Fruit fly (Drosophila melanogaster) whole organism, embryonic: ENCODE data around the gene CG31468.
A peak's percentile ranks its signal among the peaks of the same experiment; 100 is the strongest.

Experiments used
- Ada2b ChIP-seq: fragments of 200-800 bp; sonication (Bioruptor generic); IDR thresholded peaks from 2 replicates; pipeline ENCODE4 v1.3.6; 2022; ENCODE audit warnings: missing biosample characterization, missing genetic modification characterization
- Aef1 ChIP-seq: fragments of 200-800 bp; sonication (Bioruptor generic); IDR thresholded peaks from 3 replicates; pipeline ENCODE4 v1.3.6; 2022; ENCODE audit warnings: missing biosample characterization, missing genetic modification characterization
- Atf-2 ChIP-seq: fragments of 200-800 bp; sonication (Bioruptor generic); optimal IDR thresholded peaks from 2 replicates; lab custom pipeline; 2016; ENCODE audit warnings: missing biosample characterization, missing genetic modification characterization
- Blimp-1 ChIP-seq: fragments of 200-800 bp; sonication (Bioruptor generic); optimal IDR thresholded peaks from 3 replicates; lab custom pipeline; 2018; ENCODE audit warnings: missing biosample characterization, missing genetic modification characterization, mild to moderate bottlenecking, moderate library complexity, missing genetic modification reagents
- C15 ChIP-seq: fragments of 200-800 bp; sonication (Bioruptor generic); IDR thresholded peaks from 3 replicates; pipeline ENCODE4 v1.3.6; 2022; ENCODE audit warnings: missing biosample characterization, missing genetic modification characterization
- CG10147 ChIP-seq: fragments of 200-800 bp; sonication (Bioruptor generic); optimal IDR thresholded peaks from 2 replicates; lab custom pipeline; 2019; ENCODE audit warnings: missing biosample characterization, mild to moderate bottlenecking, missing genetic modification characterization, moderate library complexity
- CG15073 ChIP-seq: fragments of 200-800 bp; sonication (Bioruptor generic); optimal IDR thresholded peaks from 2 replicates; lab custom pipeline; 2016; ENCODE audit warnings: missing biosample characterization, missing genetic modification characterization
- CG15269 ChIP-seq: fragments of 200-800 bp; sonication (Bioruptor generic); optimal IDR thresholded peaks from 2 replicates; lab custom pipeline; 2018; ENCODE audit warnings: missing biosample characterization, mild to moderate bottlenecking, missing genetic modification characterization, moderate library complexity
- CG16815 ChIP-seq: fragments of 200-800 bp; sonication (Bioruptor generic); optimal IDR thresholded peaks from 3 replicates; lab custom pipeline; 2017; ENCODE audit warnings: missing biosample characterization, mild to moderate bottlenecking, missing genetic modification characterization
- CG17385 ChIP-seq: fragments of 200-800 bp; sonication (Bioruptor generic); optimal IDR thresholded peaks from 3 replicates; lab custom pipeline; 2018; ENCODE audit warnings: missing biosample characterization, mild to moderate bottlenecking, missing genetic modification characterization
- CG3281 ChIP-seq: fragments of 200-800 bp; sonication (Bioruptor generic); optimal IDR thresholded peaks from 3 replicates; lab custom pipeline; 2017; ENCODE audit warnings: missing biosample characterization, mild to moderate bottlenecking, missing genetic modification characterization
- CG43689 ChIP-seq: fragments of 200-800 bp; sonication (Bioruptor generic); IDR thresholded peaks from 2 replicates; pipeline ENCODE4 v1.3.6; 2022; ENCODE audit warnings: missing biosample characterization, missing genetic modification characterization
- CG6683 ChIP-seq: fragments of 200-800 bp; sonication (Bioruptor generic); optimal IDR thresholded peaks from 2 replicates; lab custom pipeline; 2017; ENCODE audit warnings: missing biosample characterization, mild to moderate bottlenecking, missing genetic modification characterization, missing genetic modification reagents
- CG6791 ChIP-seq: fragments of 200-800 bp; sonication (Bioruptor generic); IDR thresholded peaks from 3 replicates; pipeline ENCODE4 v1.3.6; 2022; ENCODE audit warnings: missing biosample characterization, missing genetic modification characterization; ENCODE audit not compliant: partially characterized antibody
- CG8388 ChIP-seq: fragments of 200-800 bp; sonication (Bioruptor generic); optimal IDR thresholded peaks from 2 replicates; lab custom pipeline; 2019; ENCODE audit warnings: missing biosample characterization, mild to moderate bottlenecking, missing genetic modification characterization, moderate library complexity
- CG9215 ChIP-seq: fragments of 200-800 bp; sonication (Bioruptor generic); IDR thresholded peaks from 2 replicates; pipeline ENCODE4 v1.3.6; 2022; ENCODE audit warnings: missing biosample characterization, missing genetic modification characterization
- CG9609 ChIP-seq: fragments of 200-800 bp; sonication (Bioruptor generic); optimal IDR thresholded peaks from 3 replicates; lab custom pipeline; 2016; ENCODE audit warnings: missing biosample characterization, missing genetic modification characterization
- CG9932 ChIP-seq: fragments of 200-800 bp; sonication (Bioruptor generic); IDR thresholded peaks from 2 replicates; pipeline ENCODE4 v1.3.6; 2022; ENCODE audit warnings: missing biosample characterization, missing genetic modification characterization
- CkIIα-i1 ChIP-seq: fragments of 200-800 bp; sonication (Bioruptor generic); IDR thresholded peaks from 2 replicates; pipeline ENCODE4 v1.3.6; 2022; ENCODE audit warnings: missing biosample characterization, missing genetic modification characterization
- D19B ChIP-seq: fragments of 200-800 bp; sonication (Bioruptor generic); optimal IDR thresholded peaks from 2 replicates; lab custom pipeline; 2017; ENCODE audit warnings: missing biosample characterization, mild to moderate bottlenecking, missing genetic modification characterization
- Fer1 ChIP-seq: fragments of 200-800 bp; sonication (Bioruptor generic); optimal IDR thresholded peaks from 2 replicates; lab custom pipeline; 2017; ENCODE audit warnings: missing biosample characterization, mild to moderate bottlenecking, missing genetic modification characterization
- Hand ChIP-seq: fragments of 200-800 bp; sonication (Bioruptor generic); optimal IDR thresholded peaks from 2 replicates; lab custom pipeline; 2017; ENCODE audit warnings: mild to moderate bottlenecking, missing biosample characterization, missing genetic modification reagents, missing genetic modification characterization
- MTF-1 ChIP-seq: fragments of 200-800 bp; sonication (Bioruptor generic); optimal IDR thresholded peaks from 2 replicates; lab custom pipeline; 2018; ENCODE audit warnings: missing biosample characterization, mild to moderate bottlenecking, missing genetic modification characterization, borderline replicate concordance
- NC2β ChIP-seq: fragments of 200-800 bp; sonication (Bioruptor generic); optimal IDR thresholded peaks from 2 replicates; lab custom pipeline; 2016; ENCODE audit warnings: missing biosample characterization, missing genetic modification characterization
- NfI ChIP-seq: fragments of 200-800 bp; sonication (Bioruptor generic); optimal IDR thresholded peaks from 3 replicates; lab custom pipeline; 2018; ENCODE audit warnings: missing biosample characterization, mild to moderate bottlenecking, missing genetic modification characterization, moderate library complexity
- Pdp1 ChIP-seq, 2 experiments: fragments of 200-800 bp; sonication (Bioruptor generic); optimal IDR thresholded peaks; 3 replicates each; lab custom pipeline; 2016; ENCODE audit warnings: missing biosample characterization in 2 of 2, missing genetic modification characterization in 2 of 2, mild to moderate bottlenecking in 1 of 2, moderate library complexity in 1 of 2
- Stat92E ChIP-seq, 3 experiments: fragments of >200 bp in 2 of 3; fragments of 200-800 bp in 1 of 3; sonication (Bioruptor generic) in 1 of 3; optimal IDR thresholded peaks; 2 replicates each; lab custom pipeline; 2017 to 2019; ENCODE audit warnings: missing biosample characterization in 3 of 3, missing genetic modification characterization in 3 of 3, mild to moderate bottlenecking in 1 of 3, moderate library complexity in 1 of 3
- ash1 ChIP-seq: fragments of 200-800 bp; sonication (Bioruptor generic); optimal IDR thresholded peaks from 2 replicates; lab custom pipeline; 2018; ENCODE audit warnings: missing biosample characterization, mild to moderate bottlenecking, missing genetic modification characterization
- chm ChIP-seq: fragments of 200-800 bp; sonication (Bioruptor generic); IDR thresholded peaks from 2 replicates; pipeline ENCODE4 v1.3.6; 2022; ENCODE audit warnings: missing biosample characterization, missing genetic modification characterization
- crc ChIP-seq: fragments of 200-800 bp; sonication (Bioruptor generic); optimal IDR thresholded peaks from 2 replicates; lab custom pipeline; 2016; ENCODE audit warnings: missing biosample characterization, missing genetic modification characterization
- ewg ChIP-seq: fragments of 200-800 bp; sonication (Bioruptor generic); optimal IDR thresholded peaks from 3 replicates; lab custom pipeline; 2017; ENCODE audit warnings: mild to moderate bottlenecking, missing biosample characterization, missing genetic modification reagents, missing genetic modification characterization
- fd102C ChIP-seq: fragments of 200-800 bp; sonication (Bioruptor generic); optimal IDR thresholded peaks from 2 replicates; lab custom pipeline; 2018; ENCODE audit warnings: missing biosample characterization, mild to moderate bottlenecking, missing genetic modification characterization, moderate library complexity
- fu2 ChIP-seq: fragments of 200-800 bp; sonication (Bioruptor generic); optimal IDR thresholded peaks from 2 replicates; lab custom pipeline; 2016; ENCODE audit warnings: missing biosample characterization, missing genetic modification characterization
- hb ChIP-seq: fragments of 200-800 bp; sonication (Bioruptor generic); IDR thresholded peaks from 3 replicates; pipeline ENCODE4 v1.3.6; 2022; ENCODE audit warnings: missing biosample characterization, missing genetic modification characterization; ENCODE audit not compliant: partially characterized antibody
- hth ChIP-seq: fragments of >200 bp; optimal IDR thresholded peaks from 2 replicates; lab custom pipeline; 2017; ENCODE audit warnings: inconsistent platforms
- jumu ChIP-seq: fragments of 200-800 bp; sonication (Bioruptor generic); optimal IDR thresholded peaks from 3 replicates; lab custom pipeline; 2016; ENCODE audit warnings: missing biosample characterization, missing genetic modification characterization
- knrl ChIP-seq: fragments of 200-800 bp; sonication (Bioruptor generic); IDR thresholded peaks from 3 replicates; pipeline ENCODE4 v1.3.6; 2022; ENCODE audit warnings: missing biosample characterization, missing genetic modification characterization; ENCODE audit not compliant: partially characterized antibody
- lbe ChIP-seq: fragments of 200-800 bp; sonication (Bioruptor generic); optimal IDR thresholded peaks from 2 replicates; lab custom pipeline; 2016; ENCODE audit warnings: missing biosample characterization, mild to moderate bottlenecking, missing genetic modification characterization
- lilli ChIP-seq: fragments of 200-800 bp; sonication (Bioruptor generic); optimal IDR thresholded peaks from 3 replicates; lab custom pipeline; 2016; ENCODE audit warnings: missing biosample characterization, missing genetic modification characterization
- nerfin-2 ChIP-seq: fragments of 200-800 bp; sonication (Bioruptor generic); IDR thresholded peaks from 2 replicates; pipeline ENCODE4 v1.3.6; 2022; ENCODE audit warnings: missing biosample characterization, missing genetic modification characterization; ENCODE audit not compliant: partially characterized antibody
- row ChIP-seq: fragments of 200-800 bp; sonication (Bioruptor generic); IDR thresholded peaks from 3 replicates; pipeline ENCODE4 v1.3.6; 2022; ENCODE audit warnings: missing biosample characterization, missing genetic modification characterization
- salm ChIP-seq: fragments of 200-800 bp; sonication (Bioruptor generic); optimal IDR thresholded peaks from 2 replicates; lab custom pipeline; 2018; ENCODE audit warnings: missing biosample characterization, mild to moderate bottlenecking, missing genetic modification characterization
- sc ChIP-seq, 3 experiments: fragments of >200 bp in 2 of 3; fragments of 200-800 bp in 1 of 3; sonication (Bioruptor generic) in 1 of 3; optimal IDR thresholded peaks; 2 replicates in 2 of 3; 3 replicates in 1 of 3; lab custom pipeline; 2017; ENCODE audit warnings: mild to moderate bottlenecking in 1 of 3, missing biosample characterization in 1 of 3, missing genetic modification characterization in 1 of 3, missing genetic modification reagents in 1 of 3
- sens ChIP-seq: fragments of 200-800 bp; sonication (Bioruptor generic); peaks from one replicate; lab custom pipeline; 2016; ENCODE audit warnings: missing biosample characterization, missing genetic modification characterization
- sens-2 ChIP-seq: fragments of 200-800 bp; sonication (Bioruptor generic); IDR thresholded peaks from 2 replicates; pipeline ENCODE4 v1.3.6; 2022; ENCODE audit warnings: missing biosample characterization, missing genetic modification characterization
- slbo ChIP-seq: fragments of 200-800 bp; sonication (Bioruptor generic); IDR thresholded peaks from 2 replicates; pipeline ENCODE4 v1.3.6; 2022; ENCODE audit warnings: missing biosample characterization, missing genetic modification characterization
- sob ChIP-seq: fragments of 200-800 bp; sonication (Bioruptor generic); IDR thresholded peaks from 2 replicates; pipeline ENCODE4 v1.3.6; 2022; ENCODE audit warnings: missing biosample characterization, missing genetic modification characterization
- sug ChIP-seq: fragments of 200-800 bp; optimal IDR thresholded peaks from 2 replicates; lab custom pipeline; 2019; ENCODE audit warnings: missing biosample characterization, mild to moderate bottlenecking, missing genetic modification characterization, moderate library complexity
- twi ChIP-seq: fragments of 200-800 bp; optimal IDR thresholded peaks from 2 replicates; lab custom pipeline; 2019; ENCODE audit warnings: missing biosample characterization, mild to moderate bottlenecking, missing genetic modification characterization, moderate library complexity
- unpg ChIP-seq: fragments of 200-800 bp; sonication (Bioruptor generic); optimal IDR thresholded peaks from 3 replicates; lab custom pipeline; 2018; ENCODE audit warnings: missing biosample characterization, mild to moderate bottlenecking, missing genetic modification characterization, moderate library complexity
- yki ChIP-seq: fragments of >200 bp; optimal IDR thresholded peaks from 3 replicates; lab custom pipeline; 2018

The CG31468 gene

DNA sequence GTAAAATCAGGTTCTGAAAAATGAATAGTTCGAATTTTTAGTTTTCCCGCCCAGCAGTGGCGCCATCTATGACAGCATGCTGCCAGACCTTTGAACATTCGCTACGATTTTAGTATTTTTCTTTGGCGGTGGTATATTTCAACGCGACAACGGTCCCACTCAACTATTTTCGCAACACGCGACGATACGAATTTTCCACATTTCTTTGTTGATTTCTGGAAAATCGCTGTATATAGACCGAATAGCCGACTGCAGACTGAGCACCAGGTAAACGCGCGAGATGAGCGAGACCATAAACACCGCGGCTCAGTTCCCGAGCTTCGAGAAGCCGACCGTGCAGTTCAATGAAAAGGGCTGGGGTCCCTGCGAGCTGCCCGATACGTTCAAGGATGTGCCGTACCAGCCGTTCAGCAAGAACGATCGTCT lies 20.2 kb downstream of the CG31468 start, which contains the start of gene eIF3d1 (continued):
- 0 out of 2 replicates have a peak, but pooled peaks have one; percentile 37 for TF ChIP-seq chm
- TF ChIP-seq CG15269 (tag; lab: Kevin White, UChicago) = no peak
- TF ChIP-seq fu2 (GFP tag; lab: Kevin White, UChicago) = peak; percentile 23
- no peak for TF ChIP-seq CG43689
- no peak for TF ChIP-seq D19B (GFP tag; lab: Kevin White, UChicago)
- TF ChIP-seq sens (GFP tag; lab: Kevin White, UChicago) = peak; percentile 77
- no peak for TF ChIP-seq CkIIα-i1 (GFP tag; lab: Robert Waterston, UW)
- TF ChIP-seq twi (tag; lab: Kevin White, UChicago) = no peak
- TF ChIP-seq CG8388 (GFP tag; lab: Kevin White, UChicago) = no peak
- no peak for TF ChIP-seq yki (lab: Kevin White, UChicago)
- peak; percentile 17 for TF ChIP-seq CG9609
- no peak for TF ChIP-seq Pdp1 (GFP tag; optimal IDR thresholded peaks at IDR 0.05; lab: Kevin White, UChicago)
- no peak for TF ChIP-seq jumu (GFP tag; lab: Kevin White, UChicago)
- no peak for TF ChIP-seq sug (tag; lab: Kevin White, UChicago)
- TF ChIP-seq slbo = no peak; the same call in 1 of the 2 replicates
- TF ChIP-seq CG6683 = no peak
- TF ChIP-seq CG9932 (GFP tag; lab: Robert Waterston, UW) = peak; percentile 22; the same call in 1 of the 2 replicates
- TF ChIP-seq Atf-2 (GFP tag; lab: Kevin White, UChicago) = no peak
- no peak for TF ChIP-seq MTF-1 (GFP tag; lab: Kevin White, UChicago)
- TF ChIP-seq sob (GFP tag; lab: Robert Waterston, UW) = no peak
- TF ChIP-seq row (GFP tag; lab: Robert Waterston, UW) = no peak
- no peak for TF ChIP-seq Aef1 (GFP tag; lab: Robert Waterston, UW)
- TF ChIP-seq sens-2 (GFP tag; lab: Robert Waterston, UW) = no peak
- no peak for TF ChIP-seq Fer1 (GFP tag; lab: Kevin White, UChicago)
- TF ChIP-seq NC2β (GFP tag; lab: Kevin White, UChicago) = no peak
- peak; percentile 29 for TF ChIP-seq lilli (GFP tag; lab: Kevin White, UChicago)
- TF ChIP-seq fd102C (GFP tag; lab: Kevin White, UChicago) = no peak
- TF ChIP-seq sc (optimal IDR thresholded peaks at IDR 0.05; lab: Kevin White, UChicago) = no peak
- TF ChIP-seq sc (GFP tag; optimal IDR thresholded peaks at IDR 0.05; lab: Kevin White, UChicago) = no peak
- peak; percentile 9 for TF ChIP-seq ewg (GFP tag; lab: Kevin White, UChicago)
- TF ChIP-seq lbe = no peak
- no peak for TF ChIP-seq nerfin-2
- no peak for TF ChIP-seq Blimp-1 (GFP tag; lab: Kevin White, UChicago)
- TF ChIP-seq CG9215 (GFP tag; lab: Robert Waterston, UW) = no peak
- no peak for TF ChIP-seq C15 (GFP tag; lab: Robert Waterston, UW)
- TF ChIP-seq CG3281 = no peak
- TF ChIP-seq CG15073 (GFP tag; lab: Kevin White, UChicago) = no peak
- no peak for TF ChIP-seq CG16815 (GFP tag; lab: Kevin White, UChicago)
- TF ChIP-seq Stat92E (GFP tag; optimal IDR thresholded peaks at IDR 0.05; lab: Kevin White, UChicago) = no peak
- no peak for TF ChIP-seq Ada2b
- TF ChIP-seq CG17385 (GFP tag; lab: Kevin White, UChicago) = no peak
- TF ChIP-seq unpg (GFP tag; lab: Kevin White, UChicago) = no peak
- TF ChIP-seq hb (GFP tag; lab: Robert Waterston, UW) = no peak
- TF ChIP-seq knrl (GFP tag; lab: Robert Waterston, UW) = peak; percentile 32; the same call in 1 of the 3 replicates
- TF ChIP-seq CG6791 (GFP tag; lab: Robert Waterston, UW) = peak; percentile 57; the same call in 2 of the 3 replicates
- TF ChIP-seq NfI = no peak
- TF ChIP-seq crc (GFP tag; lab: Kevin White, UChicago) = no peak
- TF ChIP-seq salm = no peak
- TF ChIP-seq CG10147 (GFP tag; lab: Kevin White, UChicago) = no peak
- no peak for TF ChIP-seq hth (lab: Kevin White, UChicago)
- no peak for TF ChIP-seq ash1 (GFP tag; lab: Kevin White, UChicago)
- no peak for TF ChIP-seq Hand (GFP tag; lab: Kevin White, UChicago)
